Fruit fly (Drosophila melanogaster) whole organism, wandering third instar larva: ENCODE measurements around the gene SMC3.

Source experiments
- Abd-B ChIP-seq: fragments of >200 bp; optimal IDR thresholded peaks from 2 replicates; lab custom pipeline; 2017; ENCODE audit warnings: missing biosample characterization, missing genetic modification characterization
- Dfd ChIP-seq: fragments of >200 bp; optimal IDR thresholded peaks from 2 replicates; lab custom pipeline; 2017; ENCODE audit warnings: missing biosample characterization, missing genetic modification characterization
- GATAd ChIP-seq: sonication (Bioruptor generic); optimal IDR thresholded peaks from 2 replicates; lab custom pipeline; 2016; ENCODE audit warnings: missing biosample characterization, missing genetic modification characterization
- Hnf4 ChIP-seq: fragments of 200-800 bp; sonication (Bioruptor generic); optimal IDR thresholded peaks from 2 replicates; lab custom pipeline; 2016; ENCODE audit warnings: missing biosample characterization, mild to moderate bottlenecking, missing genetic modification characterization
- Myc ChIP-seq: fragments of >200 bp; optimal IDR thresholded peaks from 2 replicates; lab custom pipeline; 2017
- Rel ChIP-seq, 2 experiments: fragments of 200-800 bp; sonication (Bioruptor generic) in 1 of 2; optimal IDR thresholded peaks; 2 replicates in 1 of 2; 3 replicates in 1 of 2; lab custom pipeline; 2016 to 2019; ENCODE audit warnings: mild to moderate bottlenecking in 2 of 2, missing biosample characterization in 2 of 2, missing genetic modification characterization in 2 of 2, moderate library complexity in 1 of 2
- ey ChIP-seq: fragments of 200-800 bp; sonication (Bioruptor generic); optimal IDR thresholded peaks from 2 replicates; lab custom pipeline; 2016; ENCODE audit warnings: missing biosample characterization, missing genetic modification characterization
- h ChIP-seq: fragments of 200-800 bp; sonication (Bioruptor generic); optimal IDR thresholded peaks from 3 replicates; lab custom pipeline; 2016; ENCODE audit warnings: missing biosample characterization, mild to moderate bottlenecking, missing genetic modification characterization
- jim ChIP-seq: fragments of 175-275, 200-325 bp; sonication (Bioruptor generic); optimal IDR thresholded peaks from 2 replicates; lab custom pipeline; 2016; ENCODE audit warnings: missing biosample characterization, mild to moderate bottlenecking, missing genetic modification characterization
- pan ChIP-seq: fragments of >200 bp; optimal IDR thresholded peaks from 2 replicates; lab custom pipeline; 2017
- psq ChIP-seq: fragments of 200-800 bp; sonication (Bioruptor generic); optimal IDR thresholded peaks from 3 replicates; lab custom pipeline; 2017; ENCODE audit warnings: missing biosample characterization, mild to moderate bottlenecking, missing genetic modification characterization, moderate library complexity
- rgr ChIP-seq: fragments of 200-800 bp; sonication (Bioruptor generic); optimal IDR thresholded peaks from 3 replicates; lab custom pipeline; 2016; ENCODE audit warnings: missing biosample characterization, mild to moderate bottlenecking, missing genetic modification characterization
- sage ChIP-seq: fragments of 200-800 bp; sonication (Bioruptor generic); optimal IDR thresholded peaks from 2 replicates; lab custom pipeline; 2016; ENCODE audit warnings: missing biosample characterization, mild to moderate bottlenecking, missing genetic modification characterization
- usp ChIP-seq: fragments of >200 bp; optimal IDR thresholded peaks from 2 replicates; lab custom pipeline; 2017; ENCODE audit warnings: missing biosample characterization, missing genetic modification characterization

DNA sequence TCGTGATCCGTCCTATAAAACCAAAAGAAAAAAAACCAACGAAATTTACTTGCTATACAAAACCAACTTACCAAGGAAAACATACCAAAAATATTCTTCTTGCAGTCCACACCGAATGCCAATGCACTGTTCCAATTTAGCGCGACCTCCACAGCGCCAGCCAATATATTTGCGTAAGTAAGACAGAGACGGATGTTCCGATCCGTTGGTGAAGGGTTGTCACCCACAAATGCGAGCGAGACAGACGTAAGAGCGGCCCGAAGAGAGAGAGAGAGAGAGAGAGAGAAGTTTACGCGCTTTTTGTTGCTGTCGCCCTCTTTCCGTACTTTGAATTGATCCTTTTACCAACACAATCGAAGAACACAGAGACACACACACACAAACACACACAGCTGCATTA lies 14.6 kb upstream of the SMC3 start:
- TF ChIP-seq h (no peak), Myc (lab: Kevin White, UChicago) (no peak), GATAd (no peak), Dfd (GFP tag; lab: Kevin White, UChicago) (no peak), Rel (GFP tag; optimal IDR thresholded peaks at IDR 0.05; lab: Kevin White, UChicago) (no peak), Rel (tag; optimal IDR thresholded peaks at IDR 0.05; lab: Kevin White, UChicago) (no peak), ey (no peak), jim (no peak), Abd-B (GFP tag; lab: Kevin White, UChicago) (no peak), psq (no peak), Hnf4 (GFP tag; lab: Kevin White, UChicago) (no peak), rgr (GFP tag; lab: Kevin White, UChicago) (no peak), sage (GFP tag; lab: Kevin White, UChicago) (no peak), usp (no peak), pan (lab: Kevin White, UChicago) (no peak)
